Worm (Caenorhabditis elegans): ENCODE measurements around the gene ZC395.5.

The ZC395.5 gene

ce11 chrIII:5305725-5306124 is 38.1 kb downstream of the ZC395.5 start:
- TF ChIP-seq zip-5 (tag; optimal IDR thresholded peaks at IDR 0.05) (no peak), fkh-6 (tag; optimal IDR thresholded peaks at IDR 0.05) (peak; percentile 64), nhr-232 (tag; optimal IDR thresholded peaks at IDR 0.05) (peak; percentile 59), pqm-1 (tag; optimal IDR thresholded peaks at IDR 0.05) (peak; percentile 75), eyg-1 (tag; optimal IDR thresholded peaks at IDR 0.05) (no peak), ama-1 (optimal IDR thresholded peaks at IDR 0.05) (no peak), T23F11.4 (GFP tag; optimal IDR thresholded peaks at IDR 0.05) (peak; percentile 56), hlh-30 (tag; optimal IDR thresholded peaks at IDR 0.05; ENCODE audit: insufficient read depth) (no peak), pha-2 (tag; optimal IDR thresholded peaks at IDR 0.05) (peak; percentile 14), unc-86 (tag; optimal IDR thresholded peaks at IDR 0.05) (peak; percentile 40), fax-1 (tag; optimal IDR thresholded peaks at IDR 0.05) (peak; percentile 69), ceh-22 (tag; optimal IDR thresholded peaks at IDR 0.05) (no peak), ztf-16 (tag; optimal IDR thresholded peaks at IDR 0.05) (peak; percentile 72), unc-42 (tag; optimal IDR thresholded peaks at IDR 0.05) (peak; percentile 18), pax-1 (tag; optimal IDR thresholded peaks at IDR 0.05) (no peak), ceh-34 (tag; optimal IDR thresholded peaks at IDR 0.05) (peak; percentile 15), nfya-1 (tag; optimal IDR thresholded peaks at IDR 0.05) (no peak), K02D7.2 (tag; optimal IDR thresholded peaks at IDR 0.05) (peak; percentile 76), madf-2 (tag; optimal IDR thresholded peaks at IDR 0.05) (peak; percentile 70), ceh-30 (tag; optimal IDR thresholded peaks at IDR 0.05) (no peak), sox-4 (tag; optimal IDR thresholded peaks at IDR 0.05) (peak; percentile 79), ceh-19 (GFP tag; optimal IDR thresholded peaks at IDR 0.05) (peak; percentile 52), gmeb-2 (tag; optimal IDR thresholded peaks at IDR 0.05) (peak; percentile 66), pha-4 (tag; optimal IDR thresholded peaks at IDR 0.05) (no peak), C38D4.7 (GFP tag; optimal IDR thresholded peaks at IDR 0.05) (peak; percentile 59), K09A11.1 (tag; optimal IDR thresholded peaks at IDR 0.05; ENCODE audit: insufficient read depth) (no peak), ceh-9 (tag; optimal IDR thresholded peaks at IDR 0.05) (peak; percentile 53), ceh-2 (tag; optimal IDR thresholded peaks at IDR 0.05) (peak; percentile 46), unc-55 (GFP tag; optimal IDR thresholded peaks at IDR 0.05) (no peak), pros-1 (tag; optimal IDR thresholded peaks at IDR 0.05) (no peak), ceh-31 (tag; optimal IDR thresholded peaks at IDR 0.05) (peak; percentile 34), unc-3 (GFP tag; conservative IDR thresholded peaks at IDR 0.05) (peak; percentile 71), unc-3 (tag; optimal IDR thresholded peaks at IDR 0.05) (peak; percentile 37), elt-2 (tag; optimal IDR thresholded peaks at IDR 0.05) (peak; percentile 50), che-1 (tag; optimal IDR thresholded peaks at IDR 0.05) (peak; percentile 73), elt-4 (tag; optimal IDR thresholded peaks at IDR 0.05) (no peak), pag-3 (tag; optimal IDR thresholded peaks at IDR 0.05; ENCODE audit: borderline replicate concordance) (peak; percentile 30), dmd-4 (tag; optimal IDR thresholded peaks at IDR 0.05; ENCODE audit: borderline replicate concordance) (no peak), hlh-8 (tag; optimal IDR thresholded peaks at IDR 0.05) (no peak), npax-4 (tag; optimal IDR thresholded peaks at IDR 0.05) (peak; percentile 44), ets-4 (tag; optimal IDR thresholded peaks at IDR 0.05) (peak; percentile 73), fkh-10 (GFP tag; optimal IDR thresholded peaks at IDR 0.05) (no peak), ceh-18 (tag; optimal IDR thresholded peaks at IDR 0.05) (peak; percentile 67), tbx-2 (tag; optimal IDR thresholded peaks at IDR 0.05) (peak; percentile 52), F13H6.1 (tag; optimal IDR thresholded peaks at IDR 0.05) (peak; percentile 35), ceh-14 (tag; optimal IDR thresholded peaks at IDR 0.05) (peak; percentile 90), syd-9 (tag; optimal IDR thresholded peaks at IDR 0.05) (peak; percentile 46), tbx-7 (tag; optimal IDR thresholded peaks at IDR 0.05) (no peak), ceh-24 (tag; optimal IDR thresholded peaks at IDR 0.05) (peak; percentile 35), lin-11 (tag; optimal IDR thresholded peaks at IDR 0.05) (peak; percentile 37), C08G9.2 (tag; optimal IDR thresholded peaks at IDR 0.05) (peak; percentile 59), ceh-6 (GFP tag; optimal IDR thresholded peaks at IDR 0.05) (peak; percentile 38), hlh-15 (tag; optimal IDR thresholded peaks at IDR 0.05) (peak; percentile 20), pat-9 (tag; optimal IDR thresholded peaks at IDR 0.05) (peak; percentile 61)
